Worm (Caenorhabditis elegans) whole organism, L4/young adult: ENCODE data around the gene F33G12.7.

Experiments used
- W03F9.2 ChIP-seq: fragments of 150-350 bp; optimal IDR thresholded peaks from 2 replicates; lab custom pipeline; 2014; ENCODE audit warnings: missing biosample characterization, missing genetic modification characterization
- dao-5 ChIP-seq: sonication (generic microtip); optimal IDR thresholded peaks from 2 replicates; lab custom pipeline; 2016; ENCODE audit warnings: missing genotype, missing genetic modification characterization, moderate library complexity, missing compliant biosample characterization
- him-1 ChIP-seq: sonication (generic microtip); optimal IDR thresholded peaks from 2 replicates; lab custom pipeline; 2016; ENCODE audit warnings: missing genotype, missing genetic modification reagents, missing genetic modification characterization, missing compliant biosample characterization

- TF ChIP-seq him-1 (tag; lab: Kevin White, UChicago) = no peak
- no peak for TF ChIP-seq dao-5 (tag; lab: Kevin White, UChicago)
- TF ChIP-seq W03F9.2 (tag; lab: Kevin White, UChicago) = no peak
These were observed 2.0 kb upstream of the F33G12.7 start for ce11 chrII:5042381-5042930.
